Fruit fly (Drosophila melanogaster): ENCODE results near the gene CG14785.

CG14785 gene

dm6 chrX:1407683-1408082 lies 49.2 kb downstream of the CG14785 start (continued):
- TF ChIP-seq ham (GFP tag; IDR thresholded peaks at IDR 0.05): no peak
- TF ChIP-seq CG32532 (GFP tag; IDR thresholded peaks at IDR 0.05): no peak
- TF ChIP-seq hkb (optimal IDR thresholded peaks at IDR 0.05): no peak
- no peak for TF ChIP-seq hkb (GFP tag; IDR thresholded peaks at IDR 0.05)
- no peak for TF ChIP-seq chif (GFP tag; optimal IDR thresholded peaks at IDR 0.05)
- no peak for TF ChIP-seq CG7987 (GFP tag; optimal IDR thresholded peaks at IDR 0.05)
- no peak for TF ChIP-seq dm (GFP tag; optimal IDR thresholded peaks at IDR 0.05)
- TF ChIP-seq dan (GFP tag; IDR thresholded peaks at IDR 0.05): no peak
- TF ChIP-seq disco-r (GFP tag; optimal IDR thresholded peaks at IDR 0.05): no peak
- TF ChIP-seq ap (GFP tag; IDR thresholded peaks at IDR 0.05): no peak
- no peak for TF ChIP-seq CG31224 (GFP tag; IDR thresholded peaks at IDR 0.05)
- TF ChIP-seq cg (GFP tag; optimal IDR thresholded peaks at IDR 0.05): no peak
- TF ChIP-seq sd (tag; optimal IDR thresholded peaks at IDR 0.05): no peak
- TF ChIP-seq CG6654 (GFP tag; optimal IDR thresholded peaks at IDR 0.05): no peak
- no peak for TF ChIP-seq CG2202 (tag; optimal IDR thresholded peaks at IDR 0.05)
- TF ChIP-seq croc (GFP tag; conservative IDR thresholded peaks at IDR 0.05): no peak
- TF ChIP-seq twi (tag; optimal IDR thresholded peaks at IDR 0.05): no peak
- 0 out of 2 replicates have a peak, but pooled peaks have one; percentile 12 for TF ChIP-seq slbo (GFP tag; IDR thresholded peaks at IDR 0.05)
- TF ChIP-seq CTCF (GFP tag; optimal IDR thresholded peaks at IDR 0.05): no peak
- TF ChIP-seq her (GFP tag; optimal IDR thresholded peaks at IDR 0.05): no peak
- TF ChIP-seq insv (GFP tag; optimal IDR thresholded peaks at IDR 0.05): no peak
- TF ChIP-seq CG11504 (tag; optimal IDR thresholded peaks at IDR 0.05): peak; percentile 7
- TF ChIP-seq CG12155 (GFP tag; optimal IDR thresholded peaks at IDR 0.05): no peak
- peak; percentile 71 for TF ChIP-seq sens (GFP tag)
- no peak for TF ChIP-seq CG16863 (GFP tag; optimal IDR thresholded peaks at IDR 0.05)
- no peak for TF ChIP-seq CG8290 (GFP tag; optimal IDR thresholded peaks at IDR 0.05)
- no peak for TF ChIP-seq CG8290 (tag; optimal IDR thresholded peaks at IDR 0.05)
- TF ChIP-seq Elba2 (GFP tag; optimal IDR thresholded peaks at IDR 0.05): no peak
- 0 out of 2 replicates have a peak, but pooled peaks have one; percentile 12 for TF ChIP-seq sisA (GFP tag; IDR thresholded peaks at IDR 0.05)
- peak; percentile 1 for TF ChIP-seq CG1603 (tag; optimal IDR thresholded peaks at IDR 0.05)
- TF ChIP-seq nerfin-1 (tag; optimal IDR thresholded peaks at IDR 0.05): peak; percentile 36
- 0 out of 2 replicates have a peak, but pooled peaks have one; percentile 44 for TF ChIP-seq CG7372 (GFP tag; IDR thresholded peaks at IDR 0.05)

dm6 chrX:1405779-1406178 lies 51.1 kb downstream of the CG14785 start:
- TF ChIP-seq Drgx (GFP tag; IDR thresholded peaks at IDR 0.05) (no peak), H2.0 (GFP tag; IDR thresholded peaks at IDR 0.05) (no peak), abd-A (tag; optimal IDR thresholded peaks at IDR 0.05) (peak; percentile 93), scrt (GFP tag; optimal IDR thresholded peaks at IDR 0.05) (peak; percentile 61), CG13894 (tag; optimal IDR thresholded peaks at IDR 0.05) (peak; percentile 6), crol (GFP tag; IDR thresholded peaks at IDR 0.05) (peak; percentile 50), Deaf1 (tag; optimal IDR thresholded peaks at IDR 0.05) (peak; percentile 15)

All from whole organism, embryonic.